Fruit fly (Drosophila melanogaster) whole organism, wandering third instar larva: ENCODE results near the gene TwdlS.

Source experiments
- Abd-B ChIP-seq: fragments of >200 bp; optimal IDR thresholded peaks from 2 replicates; lab custom pipeline; 2017; ENCODE audit warnings: missing biosample characterization, missing genetic modification characterization
- CG32264 ChIP-seq: fragments of 200-800 bp; sonication (Bioruptor generic); optimal IDR thresholded peaks from 2 replicates; lab custom pipeline; 2016; ENCODE audit warnings: missing biosample characterization, missing genetic modification characterization
- CrebA ChIP-seq: fragments of 200-800 bp; sonication (Bioruptor generic); optimal IDR thresholded peaks from 2 replicates; lab custom pipeline; 2016; ENCODE audit warnings: missing biosample characterization, mild to moderate bottlenecking, missing genetic modification characterization, borderline replicate concordance
- Dfd ChIP-seq: fragments of >200 bp; optimal IDR thresholded peaks from 2 replicates; lab custom pipeline; 2017; ENCODE audit warnings: missing biosample characterization, missing genetic modification characterization
- GATAd ChIP-seq: sonication (Bioruptor generic); optimal IDR thresholded peaks from 2 replicates; lab custom pipeline; 2016; ENCODE audit warnings: missing biosample characterization, missing genetic modification characterization
- HLH106 ChIP-seq: fragments of 200-800 bp; optimal IDR thresholded peaks from 3 replicates; lab custom pipeline; 2019; ENCODE audit warnings: missing biosample characterization, mild to moderate bottlenecking, missing genetic modification characterization, moderate library complexity
- Hr83 ChIP-seq: fragments of 200-300 bp; sonication (Bioruptor generic); optimal IDR thresholded peaks from 2 replicates; lab custom pipeline; 2016; ENCODE audit warnings: missing biosample characterization, mild to moderate bottlenecking, missing genetic modification characterization, moderate library complexity; ENCODE audit not compliant: poor library complexity, severe bottlenecking
- Mio ChIP-seq: sonication (Bioruptor generic); optimal IDR thresholded peaks from 2 replicates; lab custom pipeline; 2016; ENCODE audit warnings: missing biosample characterization, missing genetic modification characterization
- Myc ChIP-seq: fragments of >200 bp; optimal IDR thresholded peaks from 2 replicates; lab custom pipeline; 2017
- N ChIP-seq: fragments of >200 bp; optimal IDR thresholded peaks from 2 replicates; lab custom pipeline; 2018; ENCODE audit warnings: missing biosample characterization, missing external identifiers, missing genetic modification characterization
- Rel ChIP-seq, 2 experiments: fragments of 200-800 bp; sonication (Bioruptor generic) in 1 of 2; optimal IDR thresholded peaks; 2 replicates in 1 of 2; 3 replicates in 1 of 2; lab custom pipeline; 2016 to 2019; ENCODE audit warnings: mild to moderate bottlenecking in 2 of 2, missing biosample characterization in 2 of 2, missing genetic modification characterization in 2 of 2, moderate library complexity in 1 of 2
- Sp1 ChIP-seq: fragments of 200-800 bp; sonication (Bioruptor generic); optimal IDR thresholded peaks from 3 replicates; lab custom pipeline; 2019; ENCODE audit warnings: missing biosample characterization, mild to moderate bottlenecking, missing genetic modification characterization, moderate library complexity
- Vsx2 ChIP-seq: fragments of 200-300, 225-300 bp; sonication (Bioruptor generic); optimal IDR thresholded peaks from 2 replicates; lab custom pipeline; 2018; ENCODE audit warnings: missing biosample characterization, missing genetic modification characterization; ENCODE audit not compliant: partially characterized antibody
- br ChIP-seq: fragments of 200-800 bp; sonication (Bioruptor generic); optimal IDR thresholded peaks from 2 replicates; lab custom pipeline; 2016; ENCODE audit warnings: missing biosample characterization, missing genetic modification characterization
- brk ChIP-seq: fragments of 200-800 bp; sonication (Bioruptor generic); optimal IDR thresholded peaks from 2 replicates; lab custom pipeline; 2016; ENCODE audit warnings: missing biosample characterization, mild to moderate bottlenecking, missing genetic modification characterization
- dl ChIP-seq, 2 experiments: fragments of 175-275, 200-275 bp in 1 of 2; fragments of 200-275 bp in 1 of 2; sonication (Bioruptor generic); optimal IDR thresholded peaks; lab custom pipeline; 2018; ENCODE audit warnings: mild to moderate bottlenecking in 2 of 2, missing biosample characterization in 2 of 2, missing genetic modification characterization in 2 of 2, moderate library complexity in 2 of 2; ENCODE audit not compliant: partially characterized antibody in 2 of 2, insufficient read depth in 1 of 2
- dmrt93B ChIP-seq: fragments of 200-800 bp; sonication (Bioruptor generic); optimal IDR thresholded peaks from 2 replicates; lab custom pipeline; 2018; ENCODE audit warnings: missing biosample characterization, mild to moderate bottlenecking, missing genetic modification characterization
- dsf ChIP-seq: sonication (Bioruptor generic); optimal IDR thresholded peaks from 2 replicates; lab custom pipeline; 2016; ENCODE audit warnings: missing biosample characterization, missing genetic modification characterization, borderline replicate concordance
- foxo ChIP-seq, 2 experiments: fragments of 200-800 bp; sonication (Bioruptor generic); optimal IDR thresholded peaks; 2 replicates in 1 of 2; 3 replicates in 1 of 2; lab custom pipeline; 2016 to 2017; ENCODE audit warnings: missing biosample characterization in 2 of 2, missing genetic modification characterization in 2 of 2
- h ChIP-seq: fragments of 200-800 bp; sonication (Bioruptor generic); optimal IDR thresholded peaks from 3 replicates; lab custom pipeline; 2016; ENCODE audit warnings: missing biosample characterization, mild to moderate bottlenecking, missing genetic modification characterization
- jim ChIP-seq: fragments of 175-275, 200-325 bp; sonication (Bioruptor generic); optimal IDR thresholded peaks from 2 replicates; lab custom pipeline; 2016; ENCODE audit warnings: missing biosample characterization, mild to moderate bottlenecking, missing genetic modification characterization
- lola ChIP-seq: fragments of >200 bp; optimal IDR thresholded peaks from 2 replicates; lab custom pipeline; 2017; ENCODE audit warnings: missing biosample characterization, missing genetic modification characterization
- pan ChIP-seq: fragments of >200 bp; optimal IDR thresholded peaks from 2 replicates; lab custom pipeline; 2017
- psq ChIP-seq: fragments of 200-800 bp; sonication (Bioruptor generic); optimal IDR thresholded peaks from 3 replicates; lab custom pipeline; 2017; ENCODE audit warnings: missing biosample characterization, mild to moderate bottlenecking, missing genetic modification characterization, moderate library complexity
- rgr ChIP-seq: fragments of 200-800 bp; sonication (Bioruptor generic); optimal IDR thresholded peaks from 3 replicates; lab custom pipeline; 2016; ENCODE audit warnings: missing biosample characterization, mild to moderate bottlenecking, missing genetic modification characterization
- sage ChIP-seq: fragments of 200-800 bp; sonication (Bioruptor generic); optimal IDR thresholded peaks from 2 replicates; lab custom pipeline; 2016; ENCODE audit warnings: missing biosample characterization, mild to moderate bottlenecking, missing genetic modification characterization
- sv ChIP-seq: fragments of 200-800 bp; sonication (Bioruptor generic); optimal IDR thresholded peaks from 3 replicates; lab custom pipeline; 2016; ENCODE audit warnings: missing biosample characterization, missing genetic modification characterization
- tai ChIP-seq: sonication (Bioruptor generic); optimal IDR thresholded peaks from 2 replicates; lab custom pipeline; 2016; ENCODE audit warnings: missing biosample characterization, missing genetic modification characterization
- usp ChIP-seq: fragments of >200 bp; optimal IDR thresholded peaks from 2 replicates; lab custom pipeline; 2017; ENCODE audit warnings: missing biosample characterization, missing genetic modification characterization

TwdlS gene

DNA sequence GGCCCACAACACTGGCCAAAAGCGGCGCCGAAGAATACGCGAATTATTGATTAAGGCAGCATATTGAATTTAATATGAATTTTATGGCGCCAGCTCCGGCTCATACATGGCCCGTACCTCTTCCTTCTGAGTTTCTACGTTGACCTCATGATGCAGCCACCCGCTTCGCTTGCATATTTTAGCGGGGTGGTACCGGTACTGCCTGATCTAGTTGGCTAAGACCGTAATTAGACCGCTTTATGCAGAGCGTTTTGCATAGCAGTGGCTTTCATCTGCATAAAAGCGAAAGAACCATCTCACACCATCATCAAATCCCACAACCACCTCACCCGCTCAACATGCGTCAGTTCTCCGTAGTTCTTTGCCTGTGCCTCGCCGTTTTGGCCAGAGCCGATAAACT is 6.9 kb upstream of the TwdlS start, which contains the start of gene TwdlJ:
TSS of gene TwdlJ (plus strand) at position 301 of the 400 bp plus-strand sequence.
- TF ChIP-seq Vsx2 (GFP tag; lab: Kevin White, UChicago), result no peak
- TF ChIP-seq Hr83 (GFP tag; lab: Kevin White, UChicago), result no peak
- TF ChIP-seq usp (GFP tag; lab: Kevin White, UChicago), result no peak
- no peak for TF ChIP-seq rgr (GFP tag; lab: Kevin White, UChicago)
- no peak for TF ChIP-seq dl (GFP tag; optimal IDR thresholded peaks at IDR 0.05; lab: Kevin White, UChicago; ENCODE audit: insufficient read depth in 1 of 2, partially characterized antibody in 2 of 2)
- no peak for TF ChIP-seq sage (GFP tag; lab: Kevin White, UChicago)
- TF ChIP-seq Abd-B, result no peak
- TF ChIP-seq CrebA (GFP tag; lab: Kevin White, UChicago), result no peak
- no peak for TF ChIP-seq dmrt93B (GFP tag; lab: Kevin White, UChicago)
- no peak for TF ChIP-seq dsf (GFP tag; lab: Kevin White, UChicago)
- no peak for TF ChIP-seq brk
- TF ChIP-seq Myc (lab: Kevin White, UChicago), result no peak
- no peak for TF ChIP-seq Sp1
- no peak for TF ChIP-seq pan (lab: Kevin White, UChicago)
- no peak for TF ChIP-seq tai (GFP tag; lab: Kevin White, UChicago)

DNA sequence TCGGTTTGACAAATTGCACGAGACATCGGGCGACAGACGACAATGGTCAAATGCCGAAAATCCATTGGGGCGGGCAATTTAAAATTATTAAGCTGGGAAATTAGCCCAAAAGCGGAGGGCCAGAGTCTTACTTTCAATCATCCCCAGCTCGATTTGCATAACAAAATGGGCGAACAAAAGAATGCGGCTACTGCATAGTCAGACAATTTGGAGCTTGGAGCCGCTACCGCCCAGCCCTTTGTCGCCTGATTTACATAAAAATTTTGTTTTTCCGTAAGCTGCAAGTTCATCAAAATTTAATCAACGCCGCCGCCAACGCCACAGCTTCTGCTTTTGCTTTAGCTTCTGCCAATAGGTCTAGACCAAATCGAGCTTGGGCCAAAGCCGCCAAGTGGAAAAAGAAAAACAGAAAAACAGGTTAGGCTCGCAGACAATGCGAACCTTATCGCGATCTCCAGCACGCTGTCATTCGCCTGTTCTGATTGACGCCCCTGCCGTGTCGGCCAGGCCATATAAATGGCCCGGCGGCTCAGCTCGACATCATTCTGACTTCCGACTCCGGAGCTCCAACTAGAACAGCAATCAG is 5.1 kb upstream of the TwdlS start, which contains the start of gene TwdlN:
TSS of gene TwdlN (plus strand) at position 536 of the 586 bp plus-strand sequence.
- TF ChIP-seq psq (GFP tag; lab: Kevin White, UChicago) (no peak), Rel (GFP tag; optimal IDR thresholded peaks at IDR 0.05; lab: Kevin White, UChicago) (no peak), Rel (tag; optimal IDR thresholded peaks at IDR 0.05; lab: Kevin White, UChicago) (no peak), HLH106 (no peak), dsf (GFP tag; lab: Kevin White, UChicago) (no peak), jim (no peak), pan (lab: Kevin White, UChicago) (no peak), lola (GFP tag; lab: Kevin White, UChicago) (no peak), usp (GFP tag; lab: Kevin White, UChicago) (no peak), foxo (GFP tag; optimal IDR thresholded peaks at IDR 0.05; lab: Kevin White, UChicago) (no peak), CG32264 (no peak), GATAd (GFP tag; lab: Kevin White, UChicago) (no peak)

DNA sequence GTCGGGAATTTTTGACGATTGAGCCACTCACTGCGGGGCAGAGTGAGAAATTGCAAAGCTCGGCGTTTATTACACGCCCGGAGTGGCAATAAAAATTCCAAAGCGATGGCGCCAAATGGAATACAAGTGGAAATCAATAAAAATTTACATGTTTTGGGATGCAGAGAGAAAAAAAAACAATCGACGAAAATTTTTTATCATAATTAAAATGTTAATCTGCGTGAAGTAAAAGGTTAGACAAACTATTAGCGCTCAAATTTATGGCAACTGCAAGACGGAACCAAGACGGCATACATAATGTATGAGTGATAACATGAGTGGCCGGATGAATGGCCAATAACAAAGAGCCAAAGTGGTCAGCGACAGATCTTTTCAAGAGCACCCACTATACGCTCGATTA is 3.5 kb upstream of the TwdlS start:
- TF ChIP-seq sage (GFP tag; lab: Kevin White, UChicago) (no peak), tai (GFP tag; lab: Kevin White, UChicago) (no peak), dl (GFP tag; optimal IDR thresholded peaks at IDR 0.05; lab: Kevin White, UChicago; ENCODE audit: insufficient read depth in 1 of 2, partially characterized antibody in 2 of 2) (no peak), Dfd (no peak), Mio (no peak), dsf (GFP tag; lab: Kevin White, UChicago) (no peak), pan (lab: Kevin White, UChicago) (no peak), jim (no peak)

DNA sequence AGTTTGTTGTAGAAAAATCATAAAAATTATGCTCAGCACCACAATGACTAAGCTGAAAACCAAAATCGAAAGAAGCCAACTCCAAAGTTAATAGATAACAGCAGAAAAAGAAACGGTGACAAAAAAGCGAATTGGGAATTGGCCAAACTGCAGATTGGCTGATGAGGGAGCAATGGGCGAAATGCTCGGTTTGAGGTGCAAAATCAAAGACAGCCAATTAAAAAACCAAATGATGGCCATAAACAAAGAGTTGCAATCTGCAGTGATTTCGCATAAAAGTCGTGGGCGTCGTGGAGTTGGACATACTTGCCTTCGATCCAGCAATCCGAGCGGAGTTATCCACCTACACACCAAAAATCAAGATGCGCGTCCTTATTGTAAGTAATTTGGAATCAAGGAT is 3.1 kb upstream of the TwdlS start, which contains the start of gene TwdlH:
TSS of gene TwdlH (plus strand) at position 301 of the 400 bp plus-strand sequence.
- TF ChIP-seq sage (GFP tag; lab: Kevin White, UChicago), result no peak

DNA sequence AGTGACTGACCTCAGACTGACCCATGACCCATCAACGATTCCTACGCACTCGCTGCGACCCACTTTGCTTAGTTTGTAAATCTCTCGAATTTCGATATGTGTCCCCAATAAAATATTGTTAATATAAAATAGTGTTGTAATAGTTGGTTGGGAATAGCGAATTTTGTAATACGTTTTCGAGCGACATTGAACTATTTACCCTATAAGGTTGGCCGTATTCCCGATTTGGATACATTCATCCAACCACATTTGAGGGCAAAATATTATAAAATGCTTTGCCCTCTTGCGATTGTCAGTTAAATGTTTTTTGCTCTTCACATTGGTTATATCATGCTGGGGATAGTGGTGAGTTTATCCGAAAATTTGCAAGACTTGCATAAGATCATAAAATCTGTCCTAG is 1.9 kb upstream of the TwdlS start, which contains the start of gene TwdlR:
TSS of gene TwdlR (plus strand) at position 301 of the 400 bp plus-strand sequence.
- TF ChIP-seq sv (GFP tag; lab: Kevin White, UChicago) (no peak), h (no peak), Vsx2 (GFP tag; lab: Kevin White, UChicago) (no peak), GATAd (GFP tag; lab: Kevin White, UChicago) (no peak), Dfd (no peak), pan (lab: Kevin White, UChicago) (no peak), psq (GFP tag; lab: Kevin White, UChicago) (no peak), br (GFP tag; lab: Kevin White, UChicago) (no peak), Mio (no peak), N (GFP tag; lab: Kevin White, UChicago) (no peak), jim (no peak)
